Worm (Caenorhabditis elegans) whole organism, L2 larva: ENCODE results near the gene dmsr-1.

Experiments
- C34F6.9 ChIP-seq: fragments of 150-350 bp; optimal IDR thresholded peaks from 2 replicates; lab custom pipeline; 2014; ENCODE audit warnings: missing biosample characterization, missing genetic modification characterization
- F13H6.1 ChIP-seq: sonication (generic microtip); optimal IDR thresholded peaks from 2 replicates; lab custom pipeline; 2016; ENCODE audit warnings: missing genetic modification characterization, missing compliant biosample characterization
- R02D3.7 ChIP-seq: fragments of 150-350 bp; optimal IDR thresholded peaks from 2 replicates; lab custom pipeline; 2014; ENCODE audit warnings: missing biosample characterization, missing genetic modification characterization
- Y55F3AM.14 ChIP-seq: fragments of 200-800 bp; sonication (Bioruptor generic); optimal IDR thresholded peaks from 2 replicates; lab custom pipeline; 2018; ENCODE audit warnings: mild to moderate bottlenecking, missing genetic modification characterization, missing compliant biosample characterization
- ZK546.5 ChIP-seq: sonication (generic microtip); optimal IDR thresholded peaks from 2 replicates; lab custom pipeline; 2017; ENCODE audit warnings: missing biosample characterization, missing genetic modification characterization
- alr-1 ChIP-seq: fragments of 150-350 bp; optimal IDR thresholded peaks from 2 replicates; lab custom pipeline; 2014; ENCODE audit warnings: missing biosample characterization, missing genetic modification characterization
- ama-1 ChIP-seq: fragments of 150-350 bp; optimal IDR thresholded peaks from 2 replicates; lab custom pipeline; 2018; ENCODE audit warnings: inconsistent platforms
- crh-2 ChIP-seq: sonication (generic microtip); optimal IDR thresholded peaks from 2 replicates; lab custom pipeline; 2017; ENCODE audit warnings: missing biosample characterization, missing genetic modification characterization
- dmd-4 ChIP-seq: sonication (generic microtip); optimal IDR thresholded peaks from 2 replicates; lab custom pipeline; 2017; ENCODE audit warnings: missing biosample characterization, missing genetic modification characterization
- egl-27 ChIP-seq: sonication (generic microtip); optimal IDR thresholded peaks from 3 replicates; lab custom pipeline; 2017; ENCODE audit warnings: missing biosample characterization, missing genetic modification reagents, missing genetic modification characterization
- elt-1 ChIP-seq: fragments of 150-350 bp; optimal IDR thresholded peaks from 2 replicates; lab custom pipeline; 2014; ENCODE audit warnings: missing biosample characterization, missing genetic modification characterization
- elt-3 ChIP-seq: sonication (generic microtip); optimal IDR thresholded peaks from 2 replicates; lab custom pipeline; 2017; ENCODE audit warnings: missing biosample characterization, missing genetic modification characterization
- fos-1 ChIP-seq: fragments of 150-350 bp; optimal IDR thresholded peaks from 2 replicates; lab custom pipeline; 2014; ENCODE audit warnings: missing biosample characterization, missing genetic modification characterization
- lin-13 ChIP-seq: fragments of 150-350 bp; optimal IDR thresholded peaks from 2 replicates; lab custom pipeline; 2014; ENCODE audit warnings: missing biosample characterization, missing genetic modification reagents, missing genetic modification characterization
- lin-39 ChIP-seq: fragments of 150-350 bp; optimal IDR thresholded peaks from 2 replicates; lab custom pipeline; 2014; ENCODE audit warnings: missing biosample characterization, missing genetic modification reagents, missing genetic modification characterization
- lsy-2 ChIP-seq, 2 experiments: fragments of 150-350 bp in 1 of 2; sonication (generic microtip) in 1 of 2; optimal IDR thresholded peaks; 2 replicates each; lab custom pipeline; 2014 to 2017; ENCODE audit warnings: missing biosample characterization in 2 of 2, missing genetic modification characterization in 2 of 2
- mab-5 ChIP-seq: fragments of 150-350 bp; optimal IDR thresholded peaks from 2 replicates; lab custom pipeline; 2014; ENCODE audit warnings: missing biosample characterization, missing genetic modification characterization
- mbf-1 ChIP-seq: sonication (generic microtip); optimal IDR thresholded peaks from 2 replicates; lab custom pipeline; 2017; ENCODE audit warnings: missing biosample characterization, missing genetic modification characterization
- mdl-1 ChIP-seq, 2 experiments: fragments of 150-350 bp in 1 of 2; sonication (generic microtip) in 1 of 2; optimal IDR thresholded peaks; 2 replicates each; lab custom pipeline; 2017; ENCODE audit warnings: missing biosample characterization in 2 of 2, missing genetic modification characterization in 2 of 2
- nhr-10 ChIP-seq: sonication (generic microtip); optimal IDR thresholded peaks from 2 replicates; lab custom pipeline; 2017; ENCODE audit warnings: missing biosample characterization, missing genetic modification characterization
- nhr-129 ChIP-seq: fragments of 150-350 bp; optimal IDR thresholded peaks from 2 replicates; lab custom pipeline; 2014; ENCODE audit warnings: missing biosample characterization, missing genetic modification characterization
- nhr-21 ChIP-seq: fragments of 150-350 bp; optimal IDR thresholded peaks from 2 replicates; lab custom pipeline; 2014; ENCODE audit warnings: missing biosample characterization, missing genetic modification characterization
- nhr-23 ChIP-seq: fragments of 150-350 bp; optimal IDR thresholded peaks from 2 replicates; lab custom pipeline; 2014; ENCODE audit warnings: missing biosample characterization, missing genetic modification reagents, missing genetic modification characterization
- nhr-25 ChIP-seq: fragments of 150-350 bp; sonication (generic microtip); optimal IDR thresholded peaks from 3 replicates; lab custom pipeline; 2014; ENCODE audit warnings: missing biosample characterization, missing genetic modification characterization
- nhr-6 ChIP-seq: fragments of 150-350 bp; optimal IDR thresholded peaks from 2 replicates; lab custom pipeline; 2014; ENCODE audit warnings: missing biosample characterization, missing genetic modification characterization
- peb-1 ChIP-seq: fragments of 150-350 bp; optimal IDR thresholded peaks from 2 replicates; lab custom pipeline; 2014; ENCODE audit warnings: missing biosample characterization, missing genetic modification characterization
- sem-4 ChIP-seq: fragments of 150-350 bp; optimal IDR thresholded peaks from 2 replicates; lab custom pipeline; 2014; ENCODE audit warnings: missing biosample characterization, missing genetic modification reagents, missing genetic modification characterization
- sma-3 ChIP-seq: sonication (generic microtip); optimal IDR thresholded peaks from 2 replicates; lab custom pipeline; 2016; ENCODE audit warnings: missing genetic modification reagents, missing genetic modification characterization, missing compliant biosample characterization
- sma-9 ChIP-seq, 2 experiments: fragments of 150-350 bp in 1 of 2; sonication (generic microtip) in 1 of 2; optimal IDR thresholded peaks; 2 replicates each; lab custom pipeline; 2014 to 2016; ENCODE audit warnings: missing genetic modification characterization in 2 of 2, mild to moderate bottlenecking in 1 of 2, missing biosample characterization in 1 of 2, missing compliant biosample characterization in 1 of 2, missing genetic modification reagents in 1 of 2, moderate library complexity in 1 of 2
- snpc-4 ChIP-seq: fragments of 150-350 bp; optimal IDR thresholded peaks from 2 replicates; lab custom pipeline; 2014; ENCODE audit warnings: missing biosample characterization, missing genetic modification characterization
- unc-55 ChIP-seq: fragments of 150-350 bp; sonication (generic microtip); optimal IDR thresholded peaks from 3 replicates; lab custom pipeline; 2014; ENCODE audit warnings: missing biosample characterization, missing genetic modification reagents, missing genetic modification characterization
- ztf-1 ChIP-seq: fragments of 200-800 bp; sonication (Bioruptor generic); conservative IDR thresholded peaks from 2 replicates; pipeline ENCODE4 v1.3.6; 2022; ENCODE audit warnings: missing genetic modification characterization, missing compliant biosample characterization
- ztf-11 ChIP-seq: sonication (generic microtip); optimal IDR thresholded peaks from 2 replicates; lab custom pipeline; 2017; ENCODE audit warnings: missing biosample characterization, missing genetic modification characterization
- ztf-4 ChIP-seq: fragments of 150-350 bp; optimal IDR thresholded peaks from 2 replicates; lab custom pipeline; 2014; ENCODE audit warnings: missing biosample characterization, missing genetic modification characterization

dmsr-1 gene

ce11 chrV:11450257-11450656 lies 11.7 kb downstream of the dmsr-1 start, which contains the start of gene col-156:
TSS of gene col-156 (minus strand) at chrV:11450357.
- TF ChIP-seq egl-27 (tag; lab: Kevin White, UChicago) (no peak), ztf-4 (tag; lab: Kevin White, UChicago) (no peak), mdl-1 (tag; optimal IDR thresholded peaks at IDR 0.05; lab: Kevin White, UChicago) (no peak), snpc-4 (no peak)

- TF ChIP-seq lin-13 (GFP tag; lab: Kevin White, UChicago) (no peak), nhr-23 (tag; lab: Kevin White, UChicago) (no peak), alr-1 (tag; lab: Kevin White, UChicago) (no peak), nhr-21 (tag; lab: Kevin White, UChicago) (no peak), ztf-11 (tag; lab: Kevin White, UChicago) (no peak), sma-3 (GFP tag; lab: Kevin White, UChicago) (no peak), F13H6.1 (tag; lab: Kevin White, UChicago) (no peak), elt-1 (tag; lab: Kevin White, UChicago) (no peak), sma-9 (GFP tag; optimal IDR thresholded peaks at IDR 0.05; lab: Kevin White, UChicago) (no peak), sma-9 (tag; optimal IDR thresholded peaks at IDR 0.05; lab: Kevin White, UChicago) (no peak), fos-1 (tag; lab: Kevin White, UChicago) (no peak)
Observed at ce11 chrV:11454917-11455316, 16.4 kb downstream of the dmsr-1 start.

- TF ChIP-seq sem-4 (tag; lab: Kevin White, UChicago) (no peak), sma-9 (GFP tag; optimal IDR thresholded peaks at IDR 0.05; lab: Kevin White, UChicago) (no peak), sma-9 (tag; optimal IDR thresholded peaks at IDR 0.05; lab: Kevin White, UChicago) (no peak), lsy-2 (tag; optimal IDR thresholded peaks at IDR 0.05; lab: Kevin White, UChicago) (no peak), mab-5 (tag; lab: Kevin White, UChicago) (no peak), alr-1 (tag; lab: Kevin White, UChicago) (no peak), ama-1 (lab: Kevin White, UChicago) (no peak)
Observed at ce11 chrV:11459255-11459654, 20.7 kb downstream of the dmsr-1 start, which contains the start of gene T11F9.1. TSS of gene T11F9.1 (plus strand) at chrV:11459555.

ce11 chrV:11462963-11463453 lies 24.4 kb downstream of the dmsr-1 start, which contains the start of gene zipt-16:
TSS of gene zipt-16 (plus strand) at chrV:11463013.
- 0 out of 2 replicates have a peak, but pooled peaks have one; percentile 60 for TF ChIP-seq ztf-1
- no peak for TF ChIP-seq Y55F3AM.14 (GFP tag; lab: Kevin White, UChicago)

ce11 chrV:11470210-11470713 lies 31.7 kb downstream of the dmsr-1 start, which contains the start of gene aat-6:
TSS of gene aat-6 (minus strand) at chrV:11470663.
- TF ChIP-seq ztf-1 (no peak), unc-55 (GFP tag; lab: Kevin White, UChicago) (no peak), nhr-6 (tag; lab: Kevin White, UChicago) (no peak), nhr-23 (tag; lab: Kevin White, UChicago) (no peak), fos-1 (tag; lab: Kevin White, UChicago) (peak; percentile 82), mab-5 (tag; lab: Kevin White, UChicago) (no peak), crh-2 (tag; lab: Kevin White, UChicago) (peak; percentile 21), dmd-4 (tag; lab: Kevin White, UChicago) (no peak), mdl-1 (tag; optimal IDR thresholded peaks at IDR 0.05; lab: Kevin White, UChicago) (no peak), nhr-129 (tag; lab: Kevin White, UChicago) (no peak), C34F6.9 (tag; lab: Kevin White, UChicago) (no peak), peb-1 (tag; lab: Kevin White, UChicago) (no peak), ZK546.5 (tag; lab: Kevin White, UChicago) (no peak), elt-3 (tag; lab: Kevin White, UChicago) (no peak), nhr-10 (no peak), nhr-21 (tag; lab: Kevin White, UChicago) (no peak), alr-1 (tag; lab: Kevin White, UChicago) (no peak), mbf-1 (no peak), sma-9 (GFP tag; optimal IDR thresholded peaks at IDR 0.05; lab: Kevin White, UChicago) (peak; percentile 54), sma-9 (tag; optimal IDR thresholded peaks at IDR 0.05; lab: Kevin White, UChicago) (no peak), R02D3.7 (tag; lab: Kevin White, UChicago) (no peak), lin-13 (GFP tag; lab: Kevin White, UChicago) (no peak), lin-39 (tag; lab: Kevin White, UChicago) (no peak), nhr-25 (tag; lab: Kevin White, UChicago) (no peak)
